Worm (Caenorhabditis elegans) whole organism, midembryonic: ENCODE results near the gene sinh-1.

Experiments used
- T22C8.4 ChIP-seq: fragments of 200-800 bp; sonication (Bioruptor generic); IDR thresholded peaks from 2 replicates; pipeline ENCODE4 v1.3.6; 2022; ENCODE audit warnings: missing genetic modification characterization, missing compliant biosample characterization
- cog-1 ChIP-seq: sonication (generic microtip); optimal IDR thresholded peaks from 2 replicates; lab custom pipeline; 2016; ENCODE audit warnings: missing genetic modification characterization, missing compliant biosample characterization
- flt-1 ChIP-seq: fragments of 200-800 bp; sonication (Bioruptor generic); IDR thresholded peaks from 2 replicates; pipeline ENCODE4 v1.3.6; 2022; ENCODE audit warnings: missing genetic modification characterization, missing compliant biosample characterization
- klf-2 ChIP-seq: fragments of 200-800 bp; sonication (Bioruptor generic); conservative IDR thresholded peaks from 2 replicates; pipeline ENCODE4 v1.3.6; 2022; ENCODE audit warnings: missing genetic modification reagents, missing genetic modification characterization, missing compliant biosample characterization
- med-1 ChIP-seq: sonication (generic microtip); optimal IDR thresholded peaks from 2 replicates; lab custom pipeline; 2017; ENCODE audit warnings: missing genetic modification characterization, mild to moderate bottlenecking, missing compliant biosample characterization, antibody characterized with exemption, missing genetic modification reagents; ENCODE audit not compliant: insufficient read depth
- ref-1 ChIP-seq: fragments of 200-800 bp; sonication (Bioruptor generic); conservative IDR thresholded peaks from 2 replicates; pipeline ENCODE4 v1.3.6; 2022; ENCODE audit warnings: missing genetic modification reagents, missing genetic modification characterization, missing compliant biosample characterization
- tab-1 ChIP-seq: fragments of 200-800 bp; sonication (Bioruptor generic); IDR thresholded peaks from 2 replicates; pipeline ENCODE4 v1.3.6; 2022; ENCODE audit warnings: missing genetic modification characterization, missing compliant biosample characterization
- ztf-23 ChIP-seq: fragments of 200-800 bp; sonication (Bioruptor generic); IDR thresholded peaks from 2 replicates; pipeline ENCODE4 v1.3.6; 2022; ENCODE audit warnings: missing genetic modification reagents, missing genetic modification characterization, missing compliant biosample characterization
- ztf-29 ChIP-seq: fragments of 200-800 bp; sonication (Bioruptor generic); IDR thresholded peaks from 2 replicates; pipeline ENCODE4 v1.3.6; 2022; ENCODE audit warnings: missing genetic modification reagents, missing genetic modification characterization, missing compliant biosample characterization

The sinh-1 gene

ce11 chrII:12263971-12264554 lies 36.0 kb downstream of the sinh-1 start, which contains the start of gene faxc-1:
TSS of gene faxc-1 (plus strand) at chrII:12264192.
- TF ChIP-seq ztf-29 (GFP tag; lab: Robert Waterston, UW) (no peak), ref-1 (no peak), ztf-23 (GFP tag; lab: Robert Waterston, UW) (no peak), klf-2 (GFP tag; lab: Robert Waterston, UW) (no peak), flt-1 (GFP tag; lab: Robert Waterston, UW) (no peak), med-1 (GFP tag; lab: Kevin White, UChicago) (no peak), cog-1 (tag; lab: Kevin White, UChicago) (no peak), tab-1 (GFP tag; lab: Robert Waterston, UW) (no peak), T22C8.4 (GFP tag; lab: Robert Waterston, UW) (no peak)

ce11 chrII:12264847-12265246 lies 36.7 kb downstream of the sinh-1 start:
- TF ChIP-seq cog-1 (tag; lab: Kevin White, UChicago) = no peak
- TF ChIP-seq ztf-29 (GFP tag; lab: Robert Waterston, UW) = no peak
- TF ChIP-seq klf-2 (GFP tag; lab: Robert Waterston, UW) = no peak
- TF ChIP-seq flt-1 (GFP tag; lab: Robert Waterston, UW) = no peak
- no peak for TF ChIP-seq tab-1 (GFP tag; lab: Robert Waterston, UW)
- TF ChIP-seq ref-1 = no peak
- no peak for TF ChIP-seq T22C8.4 (GFP tag; lab: Robert Waterston, UW)
- no peak for TF ChIP-seq med-1 (GFP tag; lab: Kevin White, UChicago)

ce11 chrII:12266145-12266544 lies 38.0 kb downstream of the sinh-1 start, which contains the start of gene tric-1B.1:
TSS of gene tric-1B.1 (minus strand) at chrII:12266245.
- no peak for TF ChIP-seq med-1 (GFP tag; lab: Kevin White, UChicago)
- TF ChIP-seq klf-2 (GFP tag; lab: Robert Waterston, UW) = no peak
- no peak for TF ChIP-seq T22C8.4 (GFP tag; lab: Robert Waterston, UW)
- TF ChIP-seq ref-1 = no peak
- no peak for TF ChIP-seq cog-1 (tag; lab: Kevin White, UChicago)
- TF ChIP-seq ztf-29 (GFP tag; lab: Robert Waterston, UW) = no peak
- no peak for TF ChIP-seq ztf-23 (GFP tag; lab: Robert Waterston, UW)
- TF ChIP-seq flt-1 (GFP tag; lab: Robert Waterston, UW) = no peak
- no peak for TF ChIP-seq tab-1 (GFP tag; lab: Robert Waterston, UW)

- TF ChIP-seq T22C8.4 (GFP tag; lab: Robert Waterston, UW) = no peak
- no peak for TF ChIP-seq tab-1 (GFP tag; lab: Robert Waterston, UW)
- no peak for TF ChIP-seq ztf-29 (GFP tag; lab: Robert Waterston, UW)
- TF ChIP-seq med-1 (GFP tag; lab: Kevin White, UChicago) = no peak
- no peak for TF ChIP-seq flt-1 (GFP tag; lab: Robert Waterston, UW)
- TF ChIP-seq ztf-23 (GFP tag; lab: Robert Waterston, UW) = no peak
- TF ChIP-seq klf-2 (GFP tag; lab: Robert Waterston, UW) = no peak
- TF ChIP-seq cog-1 (tag; lab: Kevin White, UChicago) = no peak
- TF ChIP-seq ref-1 = no peak
Observed at ce11 chrII:12266797-12267196, 38.7 kb downstream of the sinh-1 start.

- TF ChIP-seq ztf-23 (GFP tag; lab: Robert Waterston, UW) (no peak), flt-1 (GFP tag; lab: Robert Waterston, UW) (no peak), tab-1 (GFP tag; lab: Robert Waterston, UW) (no peak), cog-1 (tag; lab: Kevin White, UChicago) (no peak), klf-2 (GFP tag; lab: Robert Waterston, UW) (no peak), ztf-29 (GFP tag; lab: Robert Waterston, UW) (no peak), T22C8.4 (GFP tag; lab: Robert Waterston, UW) (no peak), ref-1 (no peak), med-1 (GFP tag; lab: Kevin White, UChicago) (no peak)
Observed at ce11 chrII:12268857-12269256, 40.8 kb downstream of the sinh-1 start.

ce11 chrII:12274944-12275343 lies 46.8 kb downstream of the sinh-1 start, which contains the start of gene Y57A10A.27:
TSS of gene Y57A10A.27 (minus strand) at chrII:12275044.
- TF ChIP-seq cog-1 (tag; lab: Kevin White, UChicago) = no peak
- TF ChIP-seq klf-2 (GFP tag; lab: Robert Waterston, UW) = no peak
- TF ChIP-seq ref-1 = no peak

ce11 chrII:12278602-12279001 lies 50.5 kb downstream of the sinh-1 start:
- no peak for TF ChIP-seq flt-1 (GFP tag; lab: Robert Waterston, UW)
- no peak for TF ChIP-seq tab-1 (GFP tag; lab: Robert Waterston, UW)
- no peak for TF ChIP-seq klf-2 (GFP tag; lab: Robert Waterston, UW)
- no peak for TF ChIP-seq T22C8.4 (GFP tag; lab: Robert Waterston, UW)

ce11 chrII:12279259-12279658 lies 51.2 kb downstream of the sinh-1 start, which contains the start of the genes tric-1B.2 and Y57A10A.29:
TSS of gene tric-1B.2 (minus strand) at chrII:12279387.
TSS of gene Y57A10A.29 (plus strand) at chrII:12279561.
- TF ChIP-seq ref-1 (no peak), T22C8.4 (GFP tag; lab: Robert Waterston, UW) (no peak), tab-1 (GFP tag; lab: Robert Waterston, UW) (no peak), klf-2 (GFP tag; lab: Robert Waterston, UW) (no peak), ztf-29 (GFP tag; lab: Robert Waterston, UW) (no peak), flt-1 (GFP tag; lab: Robert Waterston, UW) (no peak), med-1 (GFP tag; lab: Kevin White, UChicago) (no peak), cog-1 (tag; lab: Kevin White, UChicago) (no peak), ztf-23 (GFP tag; lab: Robert Waterston, UW) (no peak)

- TF ChIP-seq flt-1 (GFP tag; lab: Robert Waterston, UW) (no peak), klf-2 (GFP tag; lab: Robert Waterston, UW) (no peak), T22C8.4 (GFP tag; lab: Robert Waterston, UW) (no peak), ztf-23 (GFP tag; lab: Robert Waterston, UW) (no peak), tab-1 (GFP tag; lab: Robert Waterston, UW) (no peak), med-1 (GFP tag; lab: Kevin White, UChicago) (no peak), ref-1 (no peak), ztf-29 (GFP tag; lab: Robert Waterston, UW) (no peak), cog-1 (tag; lab: Kevin White, UChicago) (no peak)
Observed at ce11 chrII:12280360-12280759, 52.3 kb downstream of the sinh-1 start, which contains the start of gene ife-5. TSS of gene ife-5 (plus strand) at chrII:12280660.
